Worm (Caenorhabditis elegans) whole organism, L2 larva: ENCODE data around the gene Y34F4.3.

Source experiments
- F13H6.1 ChIP-seq: sonication (generic microtip); optimal IDR thresholded peaks from 2 replicates; lab custom pipeline; 2016; ENCODE audit warnings: missing genetic modification characterization, missing compliant biosample characterization
- aly-2 ChIP-seq: fragments of 150-350 bp; optimal IDR thresholded peaks from 2 replicates; lab custom pipeline; 2014; ENCODE audit warnings: missing biosample characterization, missing genetic modification characterization
- blmp-1 ChIP-seq: sonication (generic microtip); optimal IDR thresholded peaks from 2 replicates; lab custom pipeline; 2017; ENCODE audit warnings: missing genetic modification characterization, mild to moderate bottlenecking, missing compliant biosample characterization, antibody characterized with exemption, moderate library complexity; ENCODE audit not compliant: insufficient read depth
- ceh-82 ChIP-seq: fragments of 150-350 bp; optimal IDR thresholded peaks from 2 replicates; lab custom pipeline; 2014; ENCODE audit warnings: missing biosample characterization, missing genetic modification characterization
- egl-27 ChIP-seq: sonication (generic microtip); optimal IDR thresholded peaks from 3 replicates; lab custom pipeline; 2017; ENCODE audit warnings: missing biosample characterization, missing genetic modification reagents, missing genetic modification characterization
- fos-1 ChIP-seq: fragments of 150-350 bp; optimal IDR thresholded peaks from 2 replicates; lab custom pipeline; 2014; ENCODE audit warnings: missing biosample characterization, missing genetic modification characterization
- gmeb-1 ChIP-seq: fragments of 150-350 bp; optimal IDR thresholded peaks from 2 replicates; lab custom pipeline; 2014; ENCODE audit warnings: missing biosample characterization, missing genetic modification characterization
- lin-39 ChIP-seq: fragments of 150-350 bp; optimal IDR thresholded peaks from 2 replicates; lab custom pipeline; 2014; ENCODE audit warnings: missing biosample characterization, missing genetic modification reagents, missing genetic modification characterization
- nhr-10 ChIP-seq: sonication (generic microtip); optimal IDR thresholded peaks from 2 replicates; lab custom pipeline; 2017; ENCODE audit warnings: missing biosample characterization, missing genetic modification characterization
- nhr-11 ChIP-seq: fragments of 150-350 bp; optimal IDR thresholded peaks from 2 replicates; lab custom pipeline; 2014; ENCODE audit warnings: missing biosample characterization, missing genetic modification characterization
- nhr-12 ChIP-seq: fragments of 150-350 bp; optimal IDR thresholded peaks from 2 replicates; lab custom pipeline; 2014; ENCODE audit warnings: missing biosample characterization, missing genetic modification characterization
- nhr-129 ChIP-seq: fragments of 150-350 bp; optimal IDR thresholded peaks from 2 replicates; lab custom pipeline; 2014; ENCODE audit warnings: missing biosample characterization, missing genetic modification characterization
- nhr-23 ChIP-seq: fragments of 150-350 bp; optimal IDR thresholded peaks from 2 replicates; lab custom pipeline; 2014; ENCODE audit warnings: missing biosample characterization, missing genetic modification reagents, missing genetic modification characterization
- nhr-25 ChIP-seq: fragments of 150-350 bp; sonication (generic microtip); optimal IDR thresholded peaks from 3 replicates; lab custom pipeline; 2014; ENCODE audit warnings: missing biosample characterization, missing genetic modification characterization
- skn-1 ChIP-seq: sonication (generic microtip); optimal IDR thresholded peaks from 2 replicates; lab custom pipeline; 2017; ENCODE audit warnings: missing biosample characterization, missing genetic modification characterization
- sma-3 ChIP-seq: sonication (generic microtip); optimal IDR thresholded peaks from 2 replicates; lab custom pipeline; 2016; ENCODE audit warnings: missing genetic modification reagents, missing genetic modification characterization, missing compliant biosample characterization
- snpc-4 ChIP-seq: fragments of 150-350 bp; optimal IDR thresholded peaks from 2 replicates; lab custom pipeline; 2014; ENCODE audit warnings: missing biosample characterization, missing genetic modification characterization
- zag-1 ChIP-seq: fragments of 150-350 bp; optimal IDR thresholded peaks from 2 replicates; lab custom pipeline; 2014; ENCODE audit warnings: missing biosample characterization, missing genetic modification characterization
- ztf-4 ChIP-seq: fragments of 150-350 bp; optimal IDR thresholded peaks from 2 replicates; lab custom pipeline; 2014; ENCODE audit warnings: missing biosample characterization, missing genetic modification characterization

Gene Y34F4.3

DNA sequence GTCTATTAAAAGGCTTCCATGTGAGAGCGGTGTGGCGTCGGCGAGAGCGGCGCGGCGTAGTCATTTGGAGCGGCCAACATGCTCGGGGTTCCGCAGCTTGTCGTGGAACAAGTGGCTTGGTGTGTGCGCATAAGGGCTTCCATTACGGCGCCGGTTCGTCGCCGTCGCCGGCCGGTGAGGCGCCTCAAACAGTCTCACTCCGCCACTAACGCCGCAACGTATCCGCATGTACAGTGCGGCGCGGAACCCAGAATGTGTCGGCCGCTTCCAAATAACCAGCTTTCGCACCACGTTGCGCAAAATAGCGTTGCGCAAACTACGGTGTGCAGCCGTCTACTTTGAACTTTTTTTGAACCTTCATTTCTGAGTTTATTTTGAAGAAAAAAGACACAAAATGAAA, 45.1 kb downstream of the Y34F4.3 start:
- TF ChIP-seq nhr-10 (no peak), nhr-12 (tag; lab: Kevin White, UChicago) (no peak), skn-1 (tag; lab: Kevin White, UChicago) (no peak), ztf-4 (tag; lab: Kevin White, UChicago) (no peak), F13H6.1 (no peak), nhr-11 (tag; lab: Kevin White, UChicago) (no peak), nhr-23 (no peak), aly-2 (tag; lab: Kevin White, UChicago) (no peak)

DNA sequence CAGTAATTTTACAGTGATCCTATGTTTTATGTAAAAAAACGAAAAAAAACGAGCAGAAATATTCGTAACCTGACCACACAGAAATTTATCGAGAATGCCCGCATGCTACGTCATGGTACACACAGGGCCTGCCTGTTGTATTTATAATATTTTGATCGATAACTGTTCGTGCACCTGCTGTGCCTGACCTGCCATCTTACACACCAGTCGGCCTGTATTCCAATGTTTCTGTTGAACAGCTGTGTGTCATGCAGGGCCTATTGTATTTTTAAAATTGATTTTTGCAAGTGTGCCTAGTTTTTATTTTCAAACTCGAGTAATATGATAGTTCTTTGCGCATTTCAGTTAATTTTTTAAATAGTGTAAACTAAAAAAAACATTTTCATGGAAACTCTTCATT, 49.7 kb downstream of the Y34F4.3 start:
- TF ChIP-seq nhr-10 (no peak), egl-27 (tag; lab: Kevin White, UChicago) (no peak)

DNA sequence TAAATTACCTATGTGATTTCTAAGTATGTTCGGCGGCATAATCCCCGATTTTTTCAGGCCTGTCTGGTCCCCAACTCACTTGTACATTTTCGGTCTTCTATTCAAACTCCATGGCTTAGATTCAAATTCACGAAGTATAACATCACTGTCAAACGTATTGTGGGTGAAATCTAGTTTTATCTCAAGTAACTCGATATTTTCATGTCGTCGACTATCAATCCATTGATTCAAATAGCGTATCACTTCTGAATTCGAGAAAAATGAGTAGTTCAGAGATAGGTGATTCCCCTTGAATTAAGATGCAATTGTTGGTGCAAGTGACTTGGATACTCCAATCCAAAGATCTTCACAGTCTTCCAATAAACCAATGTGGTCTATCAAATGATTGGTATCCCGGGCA, 51.3 kb downstream of the Y34F4.3 start:
- TF ChIP-seq zag-1 (tag; lab: Kevin White, UChicago), result no peak
- TF ChIP-seq blmp-1 (tag; lab: Kevin White, UChicago), result no peak
- no peak for TF ChIP-seq ceh-82
- TF ChIP-seq fos-1 (tag; lab: Kevin White, UChicago), result no peak
- no peak for TF ChIP-seq sma-3 (GFP tag; lab: Kevin White, UChicago)
- no peak for TF ChIP-seq lin-39 (tag; lab: Kevin White, UChicago)
- no peak for TF ChIP-seq nhr-10
- TF ChIP-seq nhr-25 (tag; lab: Kevin White, UChicago), result no peak
- no peak for TF ChIP-seq ztf-4 (tag; lab: Kevin White, UChicago)
- TF ChIP-seq snpc-4 (tag; lab: Kevin White, UChicago), result no peak
- TF ChIP-seq gmeb-1 (tag; lab: Kevin White, UChicago), result no peak
- no peak for TF ChIP-seq nhr-129 (tag; lab: Kevin White, UChicago)
- TF ChIP-seq, all 48 proteins: peak for 0
